Worm (Caenorhabditis elegans) whole organism, L4 larva: ENCODE data around the gene maph-1.3.
A peak's percentile ranks its signal among the peaks of the same experiment; 100 is the strongest.

Source experiments
- daf-12 ChIP-seq: fragments of 150-350 bp; optimal IDR thresholded peaks from 2 replicates; lab custom pipeline; 2014; ENCODE audit warnings: missing biosample characterization, missing genetic modification reagents, missing genetic modification characterization
- egl-27 ChIP-seq: sonication (generic microtip); optimal IDR thresholded peaks from 3 replicates; lab custom pipeline; 2017; ENCODE audit warnings: missing biosample characterization, missing genetic modification reagents, missing genetic modification characterization
- fkh-10 ChIP-seq: fragments of 150-350 bp; optimal IDR thresholded peaks from 2 replicates; lab custom pipeline; 2014; ENCODE audit warnings: missing biosample characterization, missing genetic modification reagents, missing genetic modification characterization
- fos-1 ChIP-seq: fragments of 150-350 bp; optimal IDR thresholded peaks from 2 replicates; lab custom pipeline; 2014; ENCODE audit warnings: missing biosample characterization, missing genetic modification characterization
- lin-15B ChIP-seq: fragments of 150-350 bp; sonication (generic microtip); optimal IDR thresholded peaks from 3 replicates; lab custom pipeline; 2014; ENCODE audit warnings: missing biosample characterization, missing genetic modification characterization
- mep-1 ChIP-seq: fragments of 150-350 bp; sonication (generic microtip); optimal IDR thresholded peaks from 3 replicates; lab custom pipeline; 2014; ENCODE audit warnings: missing biosample characterization, missing genetic modification characterization
- nhr-11 ChIP-seq: fragments of 150-350 bp; optimal IDR thresholded peaks from 2 replicates; lab custom pipeline; 2014; ENCODE audit warnings: missing biosample characterization, missing genetic modification characterization
- nhr-237 ChIP-seq: sonication (generic microtip); optimal IDR thresholded peaks from 2 replicates; lab custom pipeline; 2017; ENCODE audit warnings: missing biosample characterization, missing genetic modification characterization
- saeg-2 ChIP-seq: fragments of 200-800 bp; sonication (Bioruptor generic); IDR thresholded peaks from 2 replicates; pipeline ENCODE4 v1.3.6; 2022; ENCODE audit warnings: missing genetic modification reagents, missing genetic modification characterization, missing compliant biosample characterization
- tag-97 ChIP-seq: fragments of 200-800 bp; sonication (Bioruptor generic); IDR thresholded peaks from 2 replicates; pipeline ENCODE4 v1.3.6; 2022; ENCODE audit warnings: missing genetic modification characterization, missing compliant biosample characterization
- tra-1 ChIP-seq: fragments of 200-800 bp; sonication (Bioruptor generic); IDR thresholded peaks from 2 replicates; pipeline ENCODE4 v1.3.6; 2022; ENCODE audit warnings: missing genetic modification reagents, missing genetic modification characterization, missing compliant biosample characterization
- unc-39 ChIP-seq: sonication (generic microtip); optimal IDR thresholded peaks from 2 replicates; lab custom pipeline; 2017; ENCODE audit warnings: missing biosample characterization, missing genetic modification characterization

ce11 chrIII:3863814-3864507 lies 19.3 kb downstream of the maph-1.3 start, which contains the start of gene acs-19:
- TF ChIP-seq mep-1 (peak; percentile 29), tra-1 (GFP tag; lab: Robert Waterston, UW) (no peak), fos-1 (tag; lab: Kevin White, UChicago) (no peak), nhr-237 (tag; lab: Kevin White, UChicago) (no peak), daf-12 (tag; lab: Kevin White, UChicago) (no peak), tag-97 (GFP tag; lab: Robert Waterston, UW) (no peak), lin-15B (tag; lab: Kevin White, UChicago) (no peak), nhr-11 (tag; lab: Kevin White, UChicago) (no peak), egl-27 (tag; lab: Kevin White, UChicago) (no peak), saeg-2 (GFP tag; lab: Robert Waterston, UW) (no peak), unc-39 (no peak), fkh-10 (GFP tag; lab: Kevin White, UChicago) (no peak)
